Worm (Caenorhabditis elegans) whole organism, L1 larva: ENCODE data around the gene ZK688.1.
A peak's percentile ranks its signal among the peaks of the same experiment; 100 is the strongest.

Experiments
- Y116A8C.19 ChIP-seq: sonication (generic microtip); optimal IDR thresholded peaks from 2 replicates; lab custom pipeline; 2016; ENCODE audit warnings: missing compliant biosample characterization, missing genetic modification characterization, borderline replicate concordance
- alr-1 ChIP-seq: fragments of 200-800 bp; sonication (Bioruptor generic); optimal IDR thresholded peaks from 2 replicates; lab custom pipeline; 2018; ENCODE audit warnings: borderline replicate concordance, mild to moderate bottlenecking, missing genetic modification characterization, missing compliant biosample characterization
- ama-1 ChIP-seq: fragments of 150-350 bp; optimal IDR thresholded peaks from 2 replicates; lab custom pipeline; 2014
- ceh-63 ChIP-seq: fragments of 200-800 bp; sonication (Bioruptor generic); optimal IDR thresholded peaks from 2 replicates; lab custom pipeline; 2018; ENCODE audit warnings: mild to moderate bottlenecking, missing genetic modification characterization, missing compliant biosample characterization
- ceh-8 ChIP-seq: fragments of 200-800 bp; sonication (Bioruptor generic); optimal IDR thresholded peaks from 2 replicates; lab custom pipeline; 2018; ENCODE audit warnings: mild to moderate bottlenecking, missing genetic modification characterization, moderate library complexity, missing compliant biosample characterization
- ceh-90 ChIP-seq: sonication (generic microtip); optimal IDR thresholded peaks from 2 replicates; lab custom pipeline; 2016; ENCODE audit warnings: missing genetic modification characterization, missing compliant biosample characterization
- efl-1 ChIP-seq, 4 experiments: fragments of 150-350 bp; optimal IDR thresholded peaks in 3 of 4; peaks in 1 of 4; 1 replicate in 1 of 4; 2 replicates in 3 of 4; lab custom pipeline; 2014; ENCODE audit warnings: missing biosample characterization in 2 of 4, missing genetic modification characterization in 2 of 4, missing genetic modification reagents in 2 of 4
- efl-3 ChIP-seq: fragments of 200-800 bp; sonication (Bioruptor generic); optimal IDR thresholded peaks from 2 replicates; lab custom pipeline; 2018; ENCODE audit warnings: mild to moderate bottlenecking, missing genetic modification characterization, missing compliant biosample characterization
- egl-27 ChIP-seq, 2 experiments: fragments of 150-350 bp in 1 of 2; sonication (generic microtip); optimal IDR thresholded peaks; 3 replicates each; lab custom pipeline; 2017 to 2018; ENCODE audit warnings: missing biosample characterization in 2 of 2, missing genetic modification characterization in 2 of 2, missing genetic modification reagents in 2 of 2
- ets-5 ChIP-seq: fragments of 200-800 bp; sonication (Bioruptor generic); IDR thresholded peaks from 2 replicates; pipeline ENCODE4 v1.3.6; 2022; ENCODE audit warnings: missing genetic modification characterization, missing compliant biosample characterization
- fkh-8 ChIP-seq: sonication (generic microtip); optimal IDR thresholded peaks from 2 replicates; lab custom pipeline; 2016; ENCODE audit warnings: mild to moderate bottlenecking, missing genetic modification characterization, missing compliant biosample characterization
- grh-1 ChIP-seq: fragments of 200-800 bp; sonication (Bioruptor generic); IDR thresholded peaks from 2 replicates; pipeline ENCODE4 v1.3.6; 2022; ENCODE audit warnings: missing genetic modification reagents, missing genetic modification characterization, missing compliant biosample characterization
- hlh-17 ChIP-seq: fragments of 200-800 bp; sonication (Bioruptor generic); optimal IDR thresholded peaks from 2 replicates; lab custom pipeline; 2018; ENCODE audit warnings: missing genetic modification characterization, mild to moderate bottlenecking, missing compliant biosample characterization, moderate library complexity, borderline replicate concordance
- hlh-4 ChIP-seq: sonication (generic microtip); optimal IDR thresholded peaks from 2 replicates; lab custom pipeline; 2016; ENCODE audit warnings: mild to moderate bottlenecking, missing genetic modification characterization, missing compliant biosample characterization
- hpl-2 ChIP-seq: fragments of 150-350 bp; optimal IDR thresholded peaks from 2 replicates; lab custom pipeline; 2014; ENCODE audit warnings: missing biosample characterization, missing genetic modification reagents, missing genetic modification characterization
- irx-1 ChIP-seq: sonication (generic microtip); optimal IDR thresholded peaks from 2 replicates; lab custom pipeline; 2016; ENCODE audit warnings: missing genetic modification characterization, missing compliant biosample characterization
- isw-1 ChIP-seq: fragments of 200-800 bp; sonication (Bioruptor generic); IDR thresholded peaks from 2 replicates; pipeline ENCODE4 v1.3.6; 2022; ENCODE audit warnings: missing genetic modification characterization, missing compliant biosample characterization
- jun-1 ChIP-seq: fragments of 150-350 bp; optimal IDR thresholded peaks from 2 replicates; lab custom pipeline; 2014; ENCODE audit warnings: missing biosample characterization, missing genetic modification reagents, missing genetic modification characterization
- lin-14 ChIP-seq: fragments of 200-800 bp; sonication (Bioruptor generic); optimal IDR thresholded peaks from 2 replicates; lab custom pipeline; 2018; ENCODE audit warnings: mild to moderate bottlenecking, missing genetic modification characterization, moderate library complexity, missing compliant biosample characterization
- lin-15B ChIP-seq: fragments of 150-350 bp; sonication (generic microtip); optimal IDR thresholded peaks from 3 replicates; lab custom pipeline; 2014; ENCODE audit warnings: missing biosample characterization, missing genetic modification characterization
- lin-35 ChIP-seq, 2 experiments: fragments of 150-350 bp; optimal IDR thresholded peaks; 2 replicates each; lab custom pipeline; 2014; ENCODE audit warnings: missing biosample characterization in 2 of 2, missing genetic modification characterization in 2 of 2, missing genetic modification reagents in 2 of 2
- lir-3 ChIP-seq: sonication (generic microtip); optimal IDR thresholded peaks from 2 replicates; lab custom pipeline; 2016; ENCODE audit warnings: mild to moderate bottlenecking, missing genetic modification characterization, moderate library complexity, missing compliant biosample characterization; ENCODE audit not compliant: poor library complexity
- mab-9 ChIP-seq: fragments of 200-800 bp; sonication (Bioruptor generic); IDR thresholded peaks from 2 replicates; pipeline ENCODE4 v1.3.6; 2022; ENCODE audit warnings: missing genetic modification reagents, missing genetic modification characterization, missing compliant biosample characterization
- mef-2 ChIP-seq: fragments of 150-350 bp; optimal IDR thresholded peaks from 2 replicates; lab custom pipeline; 2014; ENCODE audit warnings: missing biosample characterization, missing genetic modification characterization
- nhr-12 ChIP-seq: sonication (generic microtip); optimal IDR thresholded peaks from 2 replicates; lab custom pipeline; 2017; ENCODE audit warnings: missing biosample characterization, missing genetic modification characterization
- nhr-237 ChIP-seq: fragments of 150-350 bp; optimal IDR thresholded peaks from 2 replicates; lab custom pipeline; 2014; ENCODE audit warnings: missing biosample characterization, missing genetic modification characterization
- nhr-47 ChIP-seq: sonication (generic microtip); optimal IDR thresholded peaks from 2 replicates; lab custom pipeline; 2016; ENCODE audit warnings: mild to moderate bottlenecking, missing genetic modification characterization, moderate library complexity, missing compliant biosample characterization
- nhr-71 ChIP-seq: sonication (generic microtip); optimal IDR thresholded peaks from 2 replicates; lab custom pipeline; 2016; ENCODE audit warnings: mild to moderate bottlenecking, missing genetic modification characterization, moderate library complexity, missing compliant biosample characterization
- nhr-84 ChIP-seq: sonication (generic microtip); optimal IDR thresholded peaks from 2 replicates; lab custom pipeline; 2017; ENCODE audit warnings: missing biosample characterization, missing genetic modification characterization
- pax-3 ChIP-seq: fragments of 200-800 bp; sonication (Bioruptor generic); optimal IDR thresholded peaks from 2 replicates; lab custom pipeline; 2018; ENCODE audit warnings: mild to moderate bottlenecking, missing genetic modification characterization, moderate library complexity, missing compliant biosample characterization
- pqm-1 ChIP-seq: sonication (generic microtip); optimal IDR thresholded peaks from 3 replicates; lab custom pipeline; 2017; ENCODE audit warnings: missing biosample characterization, missing genetic modification characterization
- rnt-1 ChIP-seq: sonication (generic microtip); optimal IDR thresholded peaks from 2 replicates; lab custom pipeline; 2016; ENCODE audit warnings: mild to moderate bottlenecking, missing genetic modification characterization, moderate library complexity, missing compliant biosample characterization
- skn-1 ChIP-seq: fragments of 150-350 bp; optimal IDR thresholded peaks from 2 replicates; lab custom pipeline; 2014; ENCODE audit warnings: missing biosample characterization, missing genetic modification characterization
- sup-37 ChIP-seq: fragments of 200-800 bp; sonication (Bioruptor generic); optimal IDR thresholded peaks from 2 replicates; lab custom pipeline; 2018; ENCODE audit warnings: mild to moderate bottlenecking, missing genetic modification characterization, missing compliant biosample characterization
- unc-130 ChIP-seq: fragments of 150-350 bp; optimal IDR thresholded peaks from 2 replicates; lab custom pipeline; 2017; ENCODE audit warnings: missing biosample characterization, missing genetic modification characterization, inconsistent platforms
- vab-15 ChIP-seq: sonication (generic microtip); optimal IDR thresholded peaks from 2 replicates; lab custom pipeline; 2017; ENCODE audit warnings: missing genotype, mild to moderate bottlenecking, missing genetic modification characterization, missing compliant biosample characterization
- zip-4 ChIP-seq: fragments of 200-800 bp; sonication (Bioruptor generic); optimal IDR thresholded peaks from 2 replicates; lab custom pipeline; 2018; ENCODE audit warnings: mild to moderate bottlenecking, missing genetic modification characterization, moderate library complexity, missing compliant biosample characterization
- ztf-11 ChIP-seq, 2 experiments: sonication (generic microtip); optimal IDR thresholded peaks; 2 replicates each; lab custom pipeline; 2016 to 2017; ENCODE audit warnings: missing genetic modification characterization in 2 of 2, missing biosample characterization in 1 of 2, missing compliant biosample characterization in 1 of 2
- ztf-4 ChIP-seq: fragments of 150-350 bp; optimal IDR thresholded peaks from 2 replicates; lab custom pipeline; 2014; ENCODE audit warnings: missing biosample characterization, missing genetic modification characterization

The ZK688.1 gene

ce11 chrIII:7892333-7892732, 17.0 kb upstream of the ZK688.1 start:
- TF ChIP-seq nhr-84 (tag; lab: Kevin White, UChicago) (no peak), ceh-8 (no peak), lin-15B (tag; lab: Kevin White, UChicago) (no peak), hpl-2 (GFP tag; lab: Kevin White, UChicago) (no peak), grh-1 (no peak), sup-37 (GFP tag; lab: Kevin White, UChicago) (no peak), isw-1 (GFP tag; lab: Robert Waterston, UW) (no peak), lir-3 (no peak), mef-2 (no peak), vab-15 (no peak), hlh-4 (tag; lab: Kevin White, UChicago) (no peak), ceh-90 (no peak), skn-1 (tag; lab: Kevin White, UChicago) (no peak), ama-1 (lab: Kevin White, UChicago) (no peak), pax-3 (tag; lab: Kevin White, UChicago) (no peak), ets-5 (GFP tag; lab: Robert Waterston, UW) (no peak), nhr-12 (no peak)

- TF ChIP-seq fkh-8 (peak; percentile 27), egl-27 (tag; optimal IDR thresholded peaks at IDR 0.05; lab: Kevin White, UChicago) (no peak), unc-130 (tag; lab: Kevin White, UChicago) (no peak), efl-3 (GFP tag; lab: Kevin White, UChicago) (no peak), nhr-47 (tag; lab: Kevin White, UChicago) (no peak), efl-1 (optimal IDR thresholded peaks at IDR 0.05; lab: Kevin White, UChicago) (no peak), efl-1 (GFP tag; optimal IDR thresholded peaks at IDR 0.05 in 1 of 2; lab: Kevin White, UChicago) (peak in 1 of 2 experiments; percentile 54), rnt-1 (no peak), ztf-11 (tag; optimal IDR thresholded peaks at IDR 0.05; lab: Kevin White, UChicago) (no peak), skn-1 (tag; lab: Kevin White, UChicago) (no peak), lin-14 (GFP tag; lab: Kevin White, UChicago) (no peak), ztf-4 (tag; lab: Kevin White, UChicago) (no peak), ets-5 (GFP tag; lab: Robert Waterston, UW) (no peak), nhr-237 (no peak)
These were observed 16.1 kb upstream of the ZK688.1 start for ce11 chrIII:7893224-7893623.

- TF ChIP-seq ztf-11 (tag; optimal IDR thresholded peaks at IDR 0.05; lab: Kevin White, UChicago): no peak
- no peak for TF ChIP-seq jun-1
These were observed 14.6 kb upstream of the ZK688.1 start, which contains the start of gene ZK688.4 for ce11 chrIII:7894724-7895123. Gene ZK688.4 (plus strand): TSS chrIII:7895024.

ce11 chrIII:7896925-7897324, 12.4 kb upstream of the ZK688.1 start, which contains the start of gene ZK688.10:
Gene ZK688.10 (minus strand): TSS chrIII:7897025.
- TF ChIP-seq hlh-17 (GFP tag; lab: Kevin White, UChicago): no peak
- TF ChIP-seq nhr-84 (tag; lab: Kevin White, UChicago): no peak
- TF ChIP-seq zip-4 (GFP tag; lab: Kevin White, UChicago): no peak
- TF ChIP-seq nhr-71 (tag; lab: Kevin White, UChicago): no peak
- no peak for TF ChIP-seq pqm-1 (tag; lab: Kevin White, UChicago)
- TF ChIP-seq Y116A8C.19 (tag; lab: Kevin White, UChicago): no peak
- TF ChIP-seq pax-3 (tag; lab: Kevin White, UChicago): no peak
- TF ChIP-seq alr-1 (tag; lab: Kevin White, UChicago): no peak
- TF ChIP-seq egl-27 (tag; optimal IDR thresholded peaks at IDR 0.05; lab: Kevin White, UChicago): no peak
- no peak for TF ChIP-seq lin-35 (GFP tag; optimal IDR thresholded peaks at IDR 0.05; lab: Kevin White, UChicago)
- TF ChIP-seq mab-9 (GFP tag; lab: Robert Waterston, UW): no peak
- TF ChIP-seq unc-130 (tag; lab: Kevin White, UChicago): no peak
- TF ChIP-seq ceh-63 (GFP tag; lab: Kevin White, UChicago): no peak
- TF ChIP-seq irx-1 (tag; lab: Kevin White, UChicago): no peak
- TF ChIP-seq rnt-1: no peak
